Fruit fly (Drosophila melanogaster) whole organism, embryonic: ENCODE measurements around the gene Blos4.

Source experiments
- Awh ChIP-seq: fragments of 200-800 bp; sonication (Bioruptor generic); IDR thresholded peaks from 2 replicates; pipeline ENCODE4, ENCODE4 v1.3.6; 2022; ENCODE audit warnings: missing biosample characterization, missing genetic modification characterization
- C15 ChIP-seq: fragments of 200-800 bp; sonication (Bioruptor generic); IDR thresholded peaks from 3 replicates; pipeline ENCODE4 v1.3.6; 2022; ENCODE audit warnings: missing biosample characterization, missing genetic modification characterization
- CG10366 ChIP-seq: fragments of 200-800 bp; sonication (Bioruptor generic); IDR thresholded peaks from 2 replicates; pipeline ENCODE4 v1.3.6; 2022; ENCODE audit warnings: missing biosample characterization, missing genetic modification characterization
- CG12769 ChIP-seq: fragments of 200-800 bp; sonication (Bioruptor generic); optimal IDR thresholded peaks from 2 replicates; lab custom pipeline; 2019; ENCODE audit warnings: missing biosample characterization, mild to moderate bottlenecking, missing genetic modification characterization, moderate library complexity
- CG14441 ChIP-seq: fragments of 200-800 bp; sonication (Bioruptor generic); IDR thresholded peaks from 2 replicates; pipeline ENCODE4 v1.3.6; 2022; ENCODE audit warnings: missing biosample characterization, missing genetic modification characterization
- CG15011 ChIP-seq: fragments of 200-800 bp; sonication (Bioruptor generic); optimal IDR thresholded peaks from 3 replicates; lab custom pipeline; 2018; ENCODE audit warnings: missing biosample characterization, mild to moderate bottlenecking, missing genetic modification characterization
- CG15269 ChIP-seq: fragments of 200-800 bp; sonication (Bioruptor generic); optimal IDR thresholded peaks from 2 replicates; lab custom pipeline; 2018; ENCODE audit warnings: missing biosample characterization, mild to moderate bottlenecking, missing genetic modification characterization, moderate library complexity
- CG15696 ChIP-seq: fragments of 200-800 bp; sonication (Bioruptor generic); optimal IDR thresholded peaks from 2 replicates; lab custom pipeline; 2019; ENCODE audit warnings: missing biosample characterization, mild to moderate bottlenecking, missing genetic modification characterization, moderate library complexity
- CG16779 ChIP-seq: fragments of 200-800 bp; sonication (Bioruptor generic); IDR thresholded peaks from 2 replicates; pipeline ENCODE4 v1.3.6; 2022; ENCODE audit warnings: missing biosample characterization, missing genetic modification characterization
- CG17385 ChIP-seq: fragments of 200-800 bp; sonication (Bioruptor generic); optimal IDR thresholded peaks from 3 replicates; lab custom pipeline; 2018; ENCODE audit warnings: missing biosample characterization, mild to moderate bottlenecking, missing genetic modification characterization
- CG1832 ChIP-seq: fragments of 200-800 bp; sonication (Bioruptor generic); optimal IDR thresholded peaks from 2 replicates; lab custom pipeline; 2017; ENCODE audit warnings: missing biosample characterization, mild to moderate bottlenecking, missing genetic modification characterization, inconsistent platforms
- CG32532 ChIP-seq: fragments of 200-800 bp; sonication (Bioruptor generic); IDR thresholded peaks from 2 replicates; pipeline ENCODE4 v1.3.6; 2022; ENCODE audit warnings: missing biosample characterization, missing genetic modification characterization
- CG3726 ChIP-seq: fragments of 200-800 bp; sonication (Bioruptor generic); IDR thresholded peaks from 3 replicates; pipeline ENCODE4, ENCODE4 v1.3.6; 2022; ENCODE audit warnings: missing biosample characterization, missing genetic modification characterization
- CG4282 ChIP-seq: fragments of 200-800 bp; sonication (Bioruptor generic); optimal IDR thresholded peaks from 2 replicates; lab custom pipeline; 2016; ENCODE audit warnings: missing biosample characterization, missing genetic modification characterization
- CG4328 ChIP-seq: fragments of 200-800 bp; sonication (Bioruptor generic); optimal IDR thresholded peaks from 3 replicates; lab custom pipeline; 2017; ENCODE audit warnings: missing biosample characterization, missing genetic modification reagents, missing genetic modification characterization
- CG4617 ChIP-seq: fragments of 200-800 bp; sonication (Bioruptor generic); optimal IDR thresholded peaks from 3 replicates; lab custom pipeline; 2016; ENCODE audit warnings: missing biosample characterization, missing genetic modification characterization, borderline replicate concordance
- CG6689 ChIP-seq: fragments of 200-800 bp; sonication (Bioruptor generic); IDR thresholded peaks from 2 replicates; pipeline ENCODE4 v1.3.6; 2022; ENCODE audit warnings: missing biosample characterization, missing genetic modification characterization
- CG7357 ChIP-seq: fragments of 200-800 bp; sonication (Bioruptor generic); IDR thresholded peaks from 3 replicates; pipeline ENCODE4 v1.3.6; 2022; ENCODE audit warnings: missing biosample characterization, missing genetic modification characterization
- CG7928 ChIP-seq: fragments of 200-800 bp; sonication (Bioruptor generic); optimal IDR thresholded peaks from 2 replicates; lab custom pipeline; 2017; ENCODE audit warnings: missing biosample characterization, mild to moderate bottlenecking, missing genetic modification characterization
- CG8388 ChIP-seq: fragments of 200-800 bp; sonication (Bioruptor generic); optimal IDR thresholded peaks from 2 replicates; lab custom pipeline; 2019; ENCODE audit warnings: missing biosample characterization, mild to moderate bottlenecking, missing genetic modification characterization, moderate library complexity
- CG9727 ChIP-seq: fragments of 200-800 bp; sonication (Bioruptor generic); optimal IDR thresholded peaks from 3 replicates; lab custom pipeline; 2017; ENCODE audit warnings: missing biosample characterization, mild to moderate bottlenecking, missing genetic modification characterization
- D19A ChIP-seq: fragments of 200-800 bp; optimal IDR thresholded peaks from 3 replicates; lab custom pipeline; 2019; ENCODE audit warnings: missing biosample characterization, mild to moderate bottlenecking, missing genetic modification characterization, moderate library complexity
- Deaf1 ChIP-seq: fragments of 200-800 bp; optimal IDR thresholded peaks from 3 replicates; lab custom pipeline; 2019; ENCODE audit warnings: missing biosample characterization, mild to moderate bottlenecking, missing genetic modification characterization, moderate library complexity
- Doc2 ChIP-seq: fragments of 200-800 bp; sonication (Bioruptor generic); IDR thresholded peaks from 2 replicates; pipeline ENCODE4 v1.3.6; 2022; ENCODE audit warnings: missing biosample characterization, missing genetic modification characterization
- Elba2 ChIP-seq: fragments of 200-800 bp; sonication (Bioruptor generic); optimal IDR thresholded peaks from 3 replicates; lab custom pipeline; 2016; ENCODE audit warnings: missing biosample characterization, missing genetic modification characterization
- Gug ChIP-seq: fragments of 200-800 bp; sonication (Bioruptor generic); IDR thresholded peaks from 4 replicates; pipeline ENCODE4 v1.3.6; 2022; ENCODE audit warnings: missing biosample characterization, missing genetic modification characterization
- HLH3B ChIP-seq: fragments of 200-800 bp; sonication (Bioruptor generic); IDR thresholded peaks from 2 replicates; pipeline ENCODE4 v1.3.6; 2022; ENCODE audit warnings: missing biosample characterization, missing genetic modification characterization
- Jarid2 ChIP-seq: fragments of 200-800 bp; sonication (Bioruptor generic); optimal IDR thresholded peaks from 3 replicates; lab custom pipeline; 2017; ENCODE audit warnings: mild to moderate bottlenecking, missing biosample characterization, missing genetic modification reagents, missing genetic modification characterization
- NK7.1 ChIP-seq: fragments of 200-800 bp; sonication (Bioruptor generic); optimal IDR thresholded peaks from 3 replicates; lab custom pipeline; 2016; ENCODE audit warnings: missing biosample characterization, missing genetic modification characterization
- Oaz ChIP-seq: fragments of 200-800 bp; sonication (Bioruptor generic); IDR thresholded peaks from 2 replicates; pipeline ENCODE4 v1.3.6; 2022; ENCODE audit warnings: missing biosample characterization, missing genetic modification characterization
- Pdp1 ChIP-seq, 2 experiments: fragments of 200-800 bp; sonication (Bioruptor generic); optimal IDR thresholded peaks; 3 replicates each; lab custom pipeline; 2016; ENCODE audit warnings: missing biosample characterization in 2 of 2, missing genetic modification characterization in 2 of 2, mild to moderate bottlenecking in 1 of 2, moderate library complexity in 1 of 2
- Sox100B ChIP-seq: fragments of 200-800 bp; sonication (Bioruptor generic); optimal IDR thresholded peaks from 3 replicates; lab custom pipeline; 2018; ENCODE audit warnings: missing biosample characterization, mild to moderate bottlenecking, missing genetic modification characterization
- Stat92E ChIP-seq, 3 experiments: fragments of >200 bp in 2 of 3; fragments of 200-800 bp in 1 of 3; sonication (Bioruptor generic) in 1 of 3; optimal IDR thresholded peaks; 2 replicates each; lab custom pipeline; 2017 to 2019; ENCODE audit warnings: missing biosample characterization in 3 of 3, missing genetic modification characterization in 3 of 3, mild to moderate bottlenecking in 1 of 3, moderate library complexity in 1 of 3
- abd-A ChIP-seq: fragments of 200-800 bp; sonication (Bioruptor generic); optimal IDR thresholded peaks from 3 replicates; lab custom pipeline; 2019; ENCODE audit warnings: missing biosample characterization, mild to moderate bottlenecking, missing genetic modification characterization, moderate library complexity
- bsh ChIP-seq, 2 experiments: fragments of 200-800 bp; sonication (Bioruptor generic); optimal IDR thresholded peaks; 2 replicates each; lab custom pipeline; 2017 to 2018; ENCODE audit warnings: mild to moderate bottlenecking in 2 of 2, missing biosample characterization in 2 of 2, missing genetic modification characterization in 2 of 2, moderate library complexity in 1 of 2
- cg ChIP-seq: fragments of 200-800 bp; sonication (Bioruptor generic); optimal IDR thresholded peaks from 3 replicates; lab custom pipeline; 2019; ENCODE audit warnings: missing biosample characterization, mild to moderate bottlenecking, missing genetic modification characterization, moderate library complexity
- chm ChIP-seq: fragments of 200-800 bp; sonication (Bioruptor generic); IDR thresholded peaks from 2 replicates; pipeline ENCODE4 v1.3.6; 2022; ENCODE audit warnings: missing biosample characterization, missing genetic modification characterization
- ci ChIP-seq: fragments of 200-800 bp; sonication (Bioruptor generic); IDR thresholded peaks from 3 replicates; pipeline ENCODE4 v1.3.6; 2022; ENCODE audit warnings: missing biosample characterization, missing genetic modification characterization
- dati ChIP-seq: fragments of 200-800 bp; sonication (Bioruptor generic); IDR thresholded peaks from 2 replicates; pipeline ENCODE4 v1.3.6; 2022; ENCODE audit warnings: missing biosample characterization, missing genetic modification characterization
- fru ChIP-seq: fragments of >200 bp; optimal IDR thresholded peaks from 2 replicates; lab custom pipeline; 2017
- gro ChIP-seq: fragments of 200-800 bp; sonication (Bioruptor generic); optimal IDR thresholded peaks from 2 replicates; lab custom pipeline; 2016; ENCODE audit warnings: missing biosample characterization, missing genetic modification characterization
- gt ChIP-seq: fragments of 200-800 bp; sonication (Bioruptor generic); IDR thresholded peaks from 2 replicates; pipeline ENCODE4 v1.3.6; 2022; ENCODE audit warnings: missing biosample characterization, missing genetic modification characterization
- ind ChIP-seq: fragments of 200-800 bp; sonication (Bioruptor generic); optimal IDR thresholded peaks from 3 replicates; lab custom pipeline; 2016; ENCODE audit warnings: missing biosample characterization, missing genetic modification characterization
- jigr1 ChIP-seq: fragments of 200-800 bp; sonication (Bioruptor generic); IDR thresholded peaks from 3 replicates; pipeline ENCODE4 v1.3.6; 2022; ENCODE audit warnings: missing biosample characterization, missing genetic modification characterization
- ken ChIP-seq: fragments of 200-800 bp; sonication (Bioruptor generic); IDR thresholded peaks from 3 replicates; pipeline ENCODE4 v1.3.6; 2022; ENCODE audit warnings: missing biosample characterization, missing genetic modification characterization
- nau ChIP-seq: fragments of 200-800 bp; sonication (Bioruptor generic); optimal IDR thresholded peaks from 3 replicates; lab custom pipeline; 2017; ENCODE audit warnings: missing biosample characterization, mild to moderate bottlenecking, missing genetic modification characterization, missing genetic modification reagents
- pan ChIP-seq, 4 experiments: fragments of >200 bp in 3 of 4; fragments of 200-800 bp in 1 of 4; sonication (Bioruptor generic) in 1 of 4; optimal IDR thresholded peaks in 3 of 4; IDR thresholded peaks in 1 of 4; 2 replicates each; pipeline versions ENCODE4 v1.3.6 to Lab custom; 2017 to 2022; ENCODE audit warnings: missing biosample characterization in 2 of 4, missing genetic modification characterization in 2 of 4, mixed read lengths in 1 of 4
- sqz ChIP-seq: fragments of 200-800 bp; sonication (Bioruptor generic); optimal IDR thresholded peaks from 3 replicates; lab custom pipeline; 2018; ENCODE audit warnings: missing biosample characterization, mild to moderate bottlenecking, missing genetic modification characterization
- twi ChIP-seq: fragments of 200-800 bp; optimal IDR thresholded peaks from 2 replicates; lab custom pipeline; 2019; ENCODE audit warnings: missing biosample characterization, mild to moderate bottlenecking, missing genetic modification characterization, moderate library complexity

The Blos4 gene

dm6 chr3L:10849620-10850302 lies 29.1 kb upstream of the Blos4 start (continued):
- no peak for TF ChIP-seq CG16779
- no peak for TF ChIP-seq CG32532 (GFP tag; lab: Robert Waterston, UW)
- TF ChIP-seq CG4617 (GFP tag; lab: Kevin White, UChicago): no peak
- no peak for TF ChIP-seq CG7357 (GFP tag; lab: Robert Waterston, UW)
- TF ChIP-seq CG4328 (GFP tag; lab: Kevin White, UChicago): peak; percentile 11
- TF ChIP-seq Oaz (GFP tag; lab: Robert Waterston, UW): no peak
- peak; percentile 70; the same call in 1 of the 2 replicates for TF ChIP-seq CG6689 (GFP tag; lab: Robert Waterston, UW)
- 0 out of 2 replicates have a peak, but pooled peaks have one; percentile 19 for TF ChIP-seq HLH3B (GFP tag; lab: Robert Waterston, UW)
- no peak for TF ChIP-seq twi (tag; lab: Kevin White, UChicago)
- TF ChIP-seq CG17385 (GFP tag; lab: Kevin White, UChicago): no peak
- TF ChIP-seq abd-A (tag; lab: Kevin White, UChicago): peak; percentile 87
- TF ChIP-seq Pdp1 (GFP tag; optimal IDR thresholded peaks at IDR 0.05; lab: Kevin White, UChicago): peak in 1 of 2 experiments; percentile 94
- TF ChIP-seq CG12769 (tag; lab: Kevin White, UChicago): no peak
- peak; percentile 59 for TF ChIP-seq CG15696 (tag; lab: Kevin White, UChicago)
- TF ChIP-seq bsh (GFP tag; optimal IDR thresholded peaks at IDR 0.05; lab: Kevin White, UChicago): peak in 1 of 2 experiments; percentile 61
- TF ChIP-seq Stat92E (GFP tag; optimal IDR thresholded peaks at IDR 0.05; lab: Kevin White, UChicago): peak in 1 of 3 experiments; percentile 25
- TF ChIP-seq NK7.1 (GFP tag; lab: Kevin White, UChicago): no peak
- no peak for TF ChIP-seq CG4282 (GFP tag; lab: Kevin White, UChicago)
- TF ChIP-seq fru (lab: Kevin White, UChicago): no peak
- peak; percentile 17; the same call in 1 of the 2 replicates for TF ChIP-seq Awh (GFP tag; lab: Robert Waterston, UW)
- TF ChIP-seq CG15269 (tag; lab: Kevin White, UChicago): no peak
- 0 out of 3 replicates have a peak, but pooled peaks have one; percentile 23 for TF ChIP-seq ken
- TF ChIP-seq Jarid2 (GFP tag; lab: Kevin White, UChicago): no peak
- TF ChIP-seq sqz: peak; percentile 80
- no peak for TF ChIP-seq CG3726 (GFP tag; lab: Robert Waterston, UW)
- no peak for TF ChIP-seq CG7928
- peak; percentile 47; the same call in 1 of the 3 replicates for TF ChIP-seq ci (GFP tag; lab: Robert Waterston, UW)
- TF ChIP-seq Gug (GFP tag; lab: Robert Waterston, UW): 0 out of 4 replicates have a peak, but pooled peaks have one; percentile 24
- TF ChIP-seq dati (GFP tag; lab: Robert Waterston, UW): no peak
- peak; percentile 70 for TF ChIP-seq cg (GFP tag; lab: Kevin White, UChicago)
- TF ChIP-seq CG8388 (GFP tag; lab: Kevin White, UChicago): peak; percentile 33
- TF ChIP-seq ind (GFP tag; lab: Kevin White, UChicago): no peak
- peak; percentile 52 for TF ChIP-seq Deaf1 (tag; lab: Kevin White, UChicago)
- no peak for TF ChIP-seq Doc2 (GFP tag; lab: Robert Waterston, UW)
- TF ChIP-seq CG14441 (GFP tag; lab: Robert Waterston, UW): no peak
- no peak for TF ChIP-seq pan (optimal IDR thresholded peaks at IDR 0.05; lab: Kevin White, UChicago)
- TF ChIP-seq pan (GFP tag; optimal IDR thresholded peaks at IDR 0.05 in 1 of 2, IDR thresholded peaks at IDR 0.05 in 1 of 2): no peak
- TF ChIP-seq CG9727 (GFP tag; lab: Kevin White, UChicago): peak; percentile 64
- no peak for TF ChIP-seq jigr1 (GFP tag; lab: Robert Waterston, UW)
- TF ChIP-seq CG1832: peak; percentile 59
- 0 out of 2 replicates have a peak, but pooled peaks have one; percentile 66 for TF ChIP-seq chm (GFP tag; lab: Robert Waterston, UW)
- TF ChIP-seq C15: no peak
- peak; percentile 63 for TF ChIP-seq Sox100B (GFP tag; lab: Kevin White, UChicago)
- TF ChIP-seq D19A: peak; percentile 35
- TF ChIP-seq gro (GFP tag; lab: Kevin White, UChicago): no peak
- TF ChIP-seq CG15011: no peak
- no peak for TF ChIP-seq nau
- TF ChIP-seq Elba2: no peak
- TF ChIP-seq gt (GFP tag; lab: Robert Waterston, UW): no peak
- TF ChIP-seq CG10366 (GFP tag; lab: Robert Waterston, UW): peak; percentile 15; the same call in 1 of the 2 replicates
